Fruit fly (Drosophila melanogaster): ENCODE data around the gene CG33080.
A peak's percentile ranks its signal among the peaks of the same experiment; 100 is the strongest.

CG33080 gene

dm6 chrX:5679079-5679932, 38.3 kb downstream of the CG33080 start (continued):
- TF ChIP-seq gsb-n (tag; optimal IDR thresholded peaks at IDR 0.05): peak; percentile 46
- TF ChIP-seq CG9797 (GFP tag; optimal IDR thresholded peaks at IDR 0.05): no peak
- no peak for TF ChIP-seq HmgD (GFP tag; optimal IDR thresholded peaks at IDR 0.05)
- TF ChIP-seq sisA (GFP tag; IDR thresholded peaks at IDR 0.05): peak; percentile 54; the same call in 1 of the 2 replicates
- peak; percentile 65 for TF ChIP-seq fd96Cb (tag; optimal IDR thresholded peaks at IDR 0.05)
- TF ChIP-seq CG17385 (GFP tag; optimal IDR thresholded peaks at IDR 0.05): peak; percentile 28
- TF ChIP-seq CG13624 (GFP tag; optimal IDR thresholded peaks at IDR 0.05): no peak
- peak; percentile 43 for TF ChIP-seq D19A (tag; optimal IDR thresholded peaks at IDR 0.05)
- TF ChIP-seq cg (GFP tag; optimal IDR thresholded peaks at IDR 0.05): peak; percentile 71
- no peak for TF ChIP-seq crol (GFP tag; IDR thresholded peaks at IDR 0.05)
- TF ChIP-seq CG6854 (GFP tag; optimal IDR thresholded peaks at IDR 0.05): no peak
- TF ChIP-seq Atf3 (GFP tag; optimal IDR thresholded peaks at IDR 0.05): peak; percentile 29
- TF ChIP-seq odd (GFP tag; optimal IDR thresholded peaks at IDR 0.05): no peak
- no peak for TF ChIP-seq NFAT (GFP tag; IDR thresholded peaks at IDR 0.05)
- TF ChIP-seq Drgx (GFP tag; IDR thresholded peaks at IDR 0.05): peak; percentile 51; the same call in 1 of the 2 replicates
- TF ChIP-seq CG3281 (GFP tag; optimal IDR thresholded peaks at IDR 0.05): no peak
- 0 out of 3 replicates have a peak, but pooled peaks have one; percentile 46 for TF ChIP-seq CG3726 (GFP tag; IDR thresholded peaks at IDR 0.05)
- TF ChIP-seq Taf1 (GFP tag; IDR thresholded peaks at IDR 0.05): no peak
- TF ChIP-seq gsb (GFP tag; IDR thresholded peaks at IDR 0.05): no peak
- TF ChIP-seq HLH3B (GFP tag; IDR thresholded peaks at IDR 0.05): peak; percentile 38; the same call in 1 of the 2 replicates
- TF ChIP-seq CG12391 (tag; optimal IDR thresholded peaks at IDR 0.05): peak; percentile 67
- TF ChIP-seq sim (GFP tag; IDR thresholded peaks at IDR 0.05): peak; percentile 45; the same call in 1 of the 2 replicates
- TF ChIP-seq emc (GFP tag; optimal IDR thresholded peaks at IDR 0.05): no peak
- TF ChIP-seq CG15011 (GFP tag; optimal IDR thresholded peaks at IDR 0.05): no peak
- peak; percentile 3 for TF ChIP-seq CTCF (GFP tag; optimal IDR thresholded peaks at IDR 0.05)
- TF ChIP-seq Aef1 (GFP tag; IDR thresholded peaks at IDR 0.05): no peak
- no peak for TF ChIP-seq otp (GFP tag; IDR thresholded peaks at IDR 0.05)
- no peak for TF ChIP-seq insv (GFP tag; optimal IDR thresholded peaks at IDR 0.05)
- TF ChIP-seq zen (tag; optimal IDR thresholded peaks at IDR 0.05): peak; percentile 37
- peak; percentile 3 for TF ChIP-seq MTF-1 (GFP tag; optimal IDR thresholded peaks at IDR 0.05; ENCODE audit: borderline replicate concordance)
- TF ChIP-seq abd-A (tag; optimal IDR thresholded peaks at IDR 0.05): no peak
- TF ChIP-seq Dad (GFP tag; optimal IDR thresholded peaks at IDR 0.05): no peak
- TF ChIP-seq rib (GFP tag; IDR thresholded peaks at IDR 0.05): no peak
- no peak for TF ChIP-seq CG2678 (tag; optimal IDR thresholded peaks at IDR 0.05)
- peak; percentile 61 for TF ChIP-seq Spps (tag; optimal IDR thresholded peaks at IDR 0.05)
- no peak for TF ChIP-seq CHES-1-like (GFP tag; optimal IDR thresholded peaks at IDR 0.05)
- TF ChIP-seq Trl (optimal IDR thresholded peaks at IDR 0.05): no peak
- TF ChIP-seq Trl (GFP tag; optimal IDR thresholded peaks at IDR 0.05): peak; percentile 29
- TF ChIP-seq Abd-B (GFP tag; optimal IDR thresholded peaks at IDR 0.05): peak; percentile 29
- no peak for TF ChIP-seq CG14860 (GFP tag; IDR thresholded peaks at IDR 0.05; ENCODE audit: partially characterized antibody)
- TF ChIP-seq CG8924 (tag; optimal IDR thresholded peaks at IDR 0.05): peak; percentile 52
- peak; percentile 78 for TF ChIP-seq CG10979 (tag; optimal IDR thresholded peaks at IDR 0.05)
- TF ChIP-seq Bteb2 (GFP tag; optimal IDR thresholded peaks at IDR 0.05): no peak
- TF ChIP-seq CG4730 (GFP tag; IDR thresholded peaks at IDR 0.05): 0 out of 2 replicates have a peak, but pooled peaks have one; percentile 10
- TF ChIP-seq Nf-YC (tag; optimal IDR thresholded peaks at IDR 0.05): no peak
- TF ChIP-seq klu (GFP tag; IDR thresholded peaks at IDR 0.05): no peak
- no peak for TF ChIP-seq sd (tag; optimal IDR thresholded peaks at IDR 0.05)
- TF ChIP-seq CG8359 (GFP tag; optimal IDR thresholded peaks at IDR 0.05; ENCODE audit: borderline replicate concordance): no peak
- peak; percentile 47 for TF ChIP-seq Asciz (GFP tag; optimal IDR thresholded peaks at IDR 0.05)
- TF ChIP-seq BtbVII (GFP tag; optimal IDR thresholded peaks at IDR 0.05): no peak

Measured in whole organism, embryonic.